Fruit fly (Drosophila melanogaster) whole organism, wandering third instar larva: Measurements from ENCODE around the gene Polr2J.

Experiments used
- Abd-B ChIP-seq: fragments of >200 bp; optimal IDR thresholded peaks from 2 replicates; lab custom pipeline; 2017; ENCODE audit warnings: missing biosample characterization, missing genetic modification characterization
- CG32264 ChIP-seq: fragments of 200-800 bp; sonication (Bioruptor generic); optimal IDR thresholded peaks from 2 replicates; lab custom pipeline; 2016; ENCODE audit warnings: missing biosample characterization, missing genetic modification characterization
- CG9705 ChIP-seq: fragments of 200-800 bp; sonication (Bioruptor generic); optimal IDR thresholded peaks from 2 replicates; lab custom pipeline; 2018; ENCODE audit warnings: missing biosample characterization, mild to moderate bottlenecking, missing genetic modification characterization
- CrebA ChIP-seq: fragments of 200-800 bp; sonication (Bioruptor generic); optimal IDR thresholded peaks from 2 replicates; lab custom pipeline; 2016; ENCODE audit warnings: missing biosample characterization, mild to moderate bottlenecking, missing genetic modification characterization, borderline replicate concordance
- Dfd ChIP-seq: fragments of >200 bp; optimal IDR thresholded peaks from 2 replicates; lab custom pipeline; 2017; ENCODE audit warnings: missing biosample characterization, missing genetic modification characterization
- Dif ChIP-seq: fragments of 200-275, 200-300 bp; sonication (Bioruptor generic); optimal IDR thresholded peaks from 2 replicates; lab custom pipeline; 2018; ENCODE audit warnings: missing biosample characterization, missing genetic modification characterization; ENCODE audit not compliant: partially characterized antibody
- GATAd ChIP-seq: sonication (Bioruptor generic); optimal IDR thresholded peaks from 2 replicates; lab custom pipeline; 2016; ENCODE audit warnings: missing biosample characterization, missing genetic modification characterization
- HLH106 ChIP-seq: fragments of 200-800 bp; optimal IDR thresholded peaks from 3 replicates; lab custom pipeline; 2019; ENCODE audit warnings: missing biosample characterization, mild to moderate bottlenecking, missing genetic modification characterization, moderate library complexity
- Hnf4 ChIP-seq: fragments of 200-800 bp; sonication (Bioruptor generic); optimal IDR thresholded peaks from 2 replicates; lab custom pipeline; 2016; ENCODE audit warnings: missing biosample characterization, mild to moderate bottlenecking, missing genetic modification characterization
- Hr78 ChIP-seq: fragments of >200 bp; optimal IDR thresholded peaks from 2 replicates; lab custom pipeline; 2017; ENCODE audit warnings: missing biosample characterization, missing genetic modification characterization
- Hr83 ChIP-seq: fragments of 200-300 bp; sonication (Bioruptor generic); optimal IDR thresholded peaks from 2 replicates; lab custom pipeline; 2016; ENCODE audit warnings: missing biosample characterization, mild to moderate bottlenecking, missing genetic modification characterization, moderate library complexity; ENCODE audit not compliant: poor library complexity, severe bottlenecking
- Jra ChIP-seq: sonication (Bioruptor generic); optimal IDR thresholded peaks from 2 replicates; lab custom pipeline; 2016; ENCODE audit warnings: missing biosample characterization, missing genetic modification characterization
- Mio ChIP-seq: sonication (Bioruptor generic); optimal IDR thresholded peaks from 2 replicates; lab custom pipeline; 2016; ENCODE audit warnings: missing biosample characterization, missing genetic modification characterization
- Myc ChIP-seq: fragments of >200 bp; optimal IDR thresholded peaks from 2 replicates; lab custom pipeline; 2017
- N ChIP-seq: fragments of >200 bp; optimal IDR thresholded peaks from 2 replicates; lab custom pipeline; 2018; ENCODE audit warnings: missing biosample characterization, missing external identifiers, missing genetic modification characterization
- OdsH ChIP-seq: fragments of 200-800 bp; sonication (Bioruptor generic); optimal IDR thresholded peaks from 2 replicates; lab custom pipeline; 2016; ENCODE audit warnings: missing biosample characterization, mild to moderate bottlenecking, missing genetic modification characterization
- Rel ChIP-seq, 2 experiments: fragments of 200-800 bp; sonication (Bioruptor generic) in 1 of 2; optimal IDR thresholded peaks; 2 replicates in 1 of 2; 3 replicates in 1 of 2; lab custom pipeline; 2016 to 2019; ENCODE audit warnings: mild to moderate bottlenecking in 2 of 2, missing biosample characterization in 2 of 2, missing genetic modification characterization in 2 of 2, moderate library complexity in 1 of 2
- Sp1 ChIP-seq: fragments of 200-800 bp; sonication (Bioruptor generic); optimal IDR thresholded peaks from 3 replicates; lab custom pipeline; 2019; ENCODE audit warnings: missing biosample characterization, mild to moderate bottlenecking, missing genetic modification characterization, moderate library complexity
- Vsx2 ChIP-seq: fragments of 200-300, 225-300 bp; sonication (Bioruptor generic); optimal IDR thresholded peaks from 2 replicates; lab custom pipeline; 2018; ENCODE audit warnings: missing biosample characterization, missing genetic modification characterization; ENCODE audit not compliant: partially characterized antibody
- br ChIP-seq: fragments of 200-800 bp; sonication (Bioruptor generic); optimal IDR thresholded peaks from 2 replicates; lab custom pipeline; 2016; ENCODE audit warnings: missing biosample characterization, missing genetic modification characterization
- brk ChIP-seq: fragments of 200-800 bp; sonication (Bioruptor generic); optimal IDR thresholded peaks from 2 replicates; lab custom pipeline; 2016; ENCODE audit warnings: missing biosample characterization, mild to moderate bottlenecking, missing genetic modification characterization
- dl ChIP-seq, 2 experiments: fragments of 175-275, 200-275 bp in 1 of 2; fragments of 200-275 bp in 1 of 2; sonication (Bioruptor generic); optimal IDR thresholded peaks; lab custom pipeline; 2018; ENCODE audit warnings: mild to moderate bottlenecking in 2 of 2, missing biosample characterization in 2 of 2, missing genetic modification characterization in 2 of 2, moderate library complexity in 2 of 2; ENCODE audit not compliant: partially characterized antibody in 2 of 2, insufficient read depth in 1 of 2
- dmrt93B ChIP-seq: fragments of 200-800 bp; sonication (Bioruptor generic); optimal IDR thresholded peaks from 2 replicates; lab custom pipeline; 2018; ENCODE audit warnings: missing biosample characterization, mild to moderate bottlenecking, missing genetic modification characterization
- dsf ChIP-seq: sonication (Bioruptor generic); optimal IDR thresholded peaks from 2 replicates; lab custom pipeline; 2016; ENCODE audit warnings: missing biosample characterization, missing genetic modification characterization, borderline replicate concordance
- ey ChIP-seq: fragments of 200-800 bp; sonication (Bioruptor generic); optimal IDR thresholded peaks from 2 replicates; lab custom pipeline; 2016; ENCODE audit warnings: missing biosample characterization, missing genetic modification characterization
- foxo ChIP-seq, 2 experiments: fragments of 200-800 bp; sonication (Bioruptor generic); optimal IDR thresholded peaks; 2 replicates in 1 of 2; 3 replicates in 1 of 2; lab custom pipeline; 2016 to 2017; ENCODE audit warnings: missing biosample characterization in 2 of 2, missing genetic modification characterization in 2 of 2
- fru ChIP-seq: fragments of 200-800 bp; sonication (Bioruptor generic); optimal IDR thresholded peaks from 3 replicates; lab custom pipeline; 2016; ENCODE audit warnings: missing biosample characterization, mild to moderate bottlenecking, missing genetic modification characterization
- h ChIP-seq: fragments of 200-800 bp; sonication (Bioruptor generic); optimal IDR thresholded peaks from 3 replicates; lab custom pipeline; 2016; ENCODE audit warnings: missing biosample characterization, mild to moderate bottlenecking, missing genetic modification characterization
- jim ChIP-seq: fragments of 175-275, 200-325 bp; sonication (Bioruptor generic); optimal IDR thresholded peaks from 2 replicates; lab custom pipeline; 2016; ENCODE audit warnings: missing biosample characterization, mild to moderate bottlenecking, missing genetic modification characterization
- lola ChIP-seq: fragments of >200 bp; optimal IDR thresholded peaks from 2 replicates; lab custom pipeline; 2017; ENCODE audit warnings: missing biosample characterization, missing genetic modification characterization
- pan ChIP-seq: fragments of >200 bp; optimal IDR thresholded peaks from 2 replicates; lab custom pipeline; 2017
- psq ChIP-seq: fragments of 200-800 bp; sonication (Bioruptor generic); optimal IDR thresholded peaks from 3 replicates; lab custom pipeline; 2017; ENCODE audit warnings: missing biosample characterization, mild to moderate bottlenecking, missing genetic modification characterization, moderate library complexity
- rgr ChIP-seq: fragments of 200-800 bp; sonication (Bioruptor generic); optimal IDR thresholded peaks from 3 replicates; lab custom pipeline; 2016; ENCODE audit warnings: missing biosample characterization, mild to moderate bottlenecking, missing genetic modification characterization
- sage ChIP-seq: fragments of 200-800 bp; sonication (Bioruptor generic); optimal IDR thresholded peaks from 2 replicates; lab custom pipeline; 2016; ENCODE audit warnings: missing biosample characterization, mild to moderate bottlenecking, missing genetic modification characterization
- sv ChIP-seq: fragments of 200-800 bp; sonication (Bioruptor generic); optimal IDR thresholded peaks from 3 replicates; lab custom pipeline; 2016; ENCODE audit warnings: missing biosample characterization, missing genetic modification characterization
- tai ChIP-seq: sonication (Bioruptor generic); optimal IDR thresholded peaks from 2 replicates; lab custom pipeline; 2016; ENCODE audit warnings: missing biosample characterization, missing genetic modification characterization
- usp ChIP-seq: fragments of >200 bp; optimal IDR thresholded peaks from 2 replicates; lab custom pipeline; 2017; ENCODE audit warnings: missing biosample characterization, missing genetic modification characterization
- woc ChIP-seq: sonication (Bioruptor generic); optimal IDR thresholded peaks from 2 replicates; lab custom pipeline; 2016; ENCODE audit warnings: missing biosample characterization, mild to moderate bottlenecking, missing genetic modification characterization

Polr2J gene

DNA sequence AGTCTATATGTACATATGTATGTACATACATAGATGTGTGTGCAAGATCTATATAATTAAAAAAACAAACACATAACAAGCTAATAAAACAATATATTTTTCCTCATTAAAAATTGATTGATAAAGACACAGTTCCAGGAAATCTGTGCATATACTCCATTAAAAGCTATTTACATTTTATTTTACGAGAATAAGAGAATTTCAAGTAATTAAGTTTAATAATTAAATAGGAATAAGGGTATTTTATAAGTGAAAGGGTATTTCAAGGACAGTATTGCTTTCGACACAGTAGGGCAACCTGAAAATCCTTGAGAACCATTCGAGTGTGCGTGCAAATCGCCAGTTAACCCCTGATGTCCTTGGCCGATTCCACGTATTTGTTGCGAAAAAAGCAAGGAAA is 42.4 kb upstream of the Polr2J start, which contains the start of gene CG5050:
Gene CG5050 (plus strand): TSS at position 301 of the 400 bp plus-strand sequence.
- TF ChIP-seq Hnf4 (GFP tag; lab: Kevin White, UChicago): no peak
- no peak for TF ChIP-seq Vsx2
- no peak for TF ChIP-seq ey (GFP tag; lab: Kevin White, UChicago)
- TF ChIP-seq Rel (GFP tag; optimal IDR thresholded peaks at IDR 0.05; lab: Kevin White, UChicago): no peak
- TF ChIP-seq Rel (tag; optimal IDR thresholded peaks at IDR 0.05; lab: Kevin White, UChicago): no peak
- no peak for TF ChIP-seq CG32264 (GFP tag; lab: Kevin White, UChicago)
- no peak for TF ChIP-seq usp (GFP tag; lab: Kevin White, UChicago)
- no peak for TF ChIP-seq h (GFP tag; lab: Kevin White, UChicago)
- TF ChIP-seq HLH106 (tag; lab: Kevin White, UChicago): no peak
- TF ChIP-seq GATAd (GFP tag; lab: Kevin White, UChicago): no peak
- no peak for TF ChIP-seq Hr78 (GFP tag; lab: Kevin White, UChicago)
- no peak for TF ChIP-seq Dif (GFP tag; lab: Kevin White, UChicago)
- TF ChIP-seq fru (GFP tag; lab: Kevin White, UChicago): no peak
- TF ChIP-seq sv: no peak
- TF ChIP-seq OdsH: no peak
- TF ChIP-seq lola (GFP tag; lab: Kevin White, UChicago): no peak
- TF ChIP-seq Abd-B: no peak
- TF ChIP-seq Hr83 (GFP tag; lab: Kevin White, UChicago): no peak
- no peak for TF ChIP-seq CG9705 (GFP tag; lab: Kevin White, UChicago)
- TF ChIP-seq foxo (GFP tag; optimal IDR thresholded peaks at IDR 0.05; lab: Kevin White, UChicago): no peak
- no peak for TF ChIP-seq Mio

DNA sequence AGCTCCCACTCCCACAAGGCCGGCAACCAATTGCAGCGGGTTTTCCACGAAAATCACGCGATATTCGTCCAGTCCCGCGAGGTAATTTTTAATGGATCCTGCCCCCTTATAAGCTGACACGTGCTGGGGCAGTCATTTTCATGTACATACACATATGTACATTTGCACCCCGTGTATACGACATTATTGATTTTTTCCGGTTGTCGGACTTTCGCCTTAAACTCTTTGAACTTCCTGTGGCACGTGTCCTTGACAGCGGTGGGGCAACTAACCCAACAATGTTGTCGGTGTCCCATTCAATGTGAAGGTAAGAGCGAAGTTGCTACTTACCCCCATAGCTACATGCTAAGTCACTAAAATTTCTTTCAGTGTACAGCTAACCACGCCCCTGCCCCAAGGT is 41.9 kb upstream of the Polr2J start:
- no peak for TF ChIP-seq lola (GFP tag; lab: Kevin White, UChicago)
- TF ChIP-seq Abd-B: no peak
- no peak for TF ChIP-seq GATAd (GFP tag; lab: Kevin White, UChicago)
- TF ChIP-seq OdsH: no peak
- no peak for TF ChIP-seq usp (GFP tag; lab: Kevin White, UChicago)
- TF ChIP-seq Myc (lab: Kevin White, UChicago): no peak
- TF ChIP-seq, all 38 proteins: peak for 0

DNA sequence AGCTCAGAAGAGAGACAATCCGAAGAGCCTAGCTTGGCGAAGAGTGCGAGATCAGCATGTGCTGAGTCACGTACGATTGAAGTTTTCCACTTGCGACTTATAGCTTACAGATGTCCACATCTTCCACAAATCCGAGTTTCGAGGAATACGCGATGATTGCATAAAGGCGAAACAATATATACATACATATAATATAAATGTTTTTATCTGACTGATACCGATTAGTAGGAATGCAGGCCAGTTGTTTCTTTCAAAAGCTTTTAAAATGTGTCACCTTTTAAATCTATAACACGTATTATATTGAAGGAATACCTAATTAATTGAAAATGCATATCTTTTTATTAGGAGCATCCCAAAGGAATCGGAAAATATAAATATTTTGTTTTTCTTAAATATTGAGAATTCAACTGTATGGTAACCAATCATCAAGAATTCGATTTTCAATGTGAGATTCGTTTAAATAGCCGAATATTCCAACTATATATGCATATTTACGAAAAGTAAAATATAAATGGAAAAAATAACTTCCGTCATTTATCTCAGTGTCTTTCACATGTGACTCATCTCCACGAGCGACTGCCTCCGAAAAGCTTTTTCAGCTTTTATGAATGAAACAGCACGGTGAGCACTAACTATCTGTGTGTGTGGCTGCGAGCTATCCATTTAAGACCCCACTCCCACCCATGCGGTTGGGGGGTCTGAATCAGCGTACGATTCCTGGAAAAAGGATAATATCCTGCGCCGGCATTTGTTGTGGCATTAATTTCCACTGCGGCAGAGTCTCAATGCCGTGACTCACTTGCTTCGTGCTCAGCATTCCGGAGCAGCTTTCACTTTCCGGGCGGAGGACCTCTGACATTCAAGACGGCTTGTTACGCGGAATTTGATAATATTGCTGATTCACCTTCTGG is 40.6 kb upstream of the Polr2J start:
- TF ChIP-seq Sp1 (GFP tag; lab: Kevin White, UChicago) (peak; percentile 75), dl (GFP tag; optimal IDR thresholded peaks at IDR 0.05; lab: Kevin White, UChicago; ENCODE audit: insufficient read depth in 1 of 2, partially characterized antibody in 2 of 2) (peak in 1 of 2 experiments; percentile 63), Myc (lab: Kevin White, UChicago) (no peak), Hnf4 (GFP tag; lab: Kevin White, UChicago) (peak; percentile 73), lola (GFP tag; lab: Kevin White, UChicago) (no peak), Vsx2 (no peak), Jra (peak; percentile 71), sage (no peak), usp (GFP tag; lab: Kevin White, UChicago) (no peak), dmrt93B (GFP tag; lab: Kevin White, UChicago) (peak; percentile 20), Hr83 (GFP tag; lab: Kevin White, UChicago) (no peak), Abd-B (no peak), CrebA (GFP tag; lab: Kevin White, UChicago) (no peak), psq (GFP tag; lab: Kevin White, UChicago) (peak; percentile 65), dsf (GFP tag; lab: Kevin White, UChicago) (no peak), woc (peak; percentile 47), h (GFP tag; lab: Kevin White, UChicago) (peak; percentile 82), rgr (peak; percentile 86), Hr78 (GFP tag; lab: Kevin White, UChicago) (no peak), HLH106 (tag; lab: Kevin White, UChicago) (peak; percentile 72), CG9705 (GFP tag; lab: Kevin White, UChicago) (peak; percentile 43), Dfd (no peak), foxo (GFP tag; optimal IDR thresholded peaks at IDR 0.05; lab: Kevin White, UChicago) (peak in 1 of 2 experiments; percentile 83), ey (GFP tag; lab: Kevin White, UChicago) (peak; percentile 77), Mio (no peak), tai (GFP tag; lab: Kevin White, UChicago) (peak; percentile 8), sv (peak; percentile 7), brk (GFP tag; lab: Kevin White, UChicago) (peak; percentile 3), Rel (GFP tag; optimal IDR thresholded peaks at IDR 0.05; lab: Kevin White, UChicago) (no peak), Rel (tag; optimal IDR thresholded peaks at IDR 0.05; lab: Kevin White, UChicago) (no peak), N (GFP tag; lab: Kevin White, UChicago) (no peak), GATAd (GFP tag; lab: Kevin White, UChicago) (no peak), Dif (GFP tag; lab: Kevin White, UChicago) (peak; percentile 32), fru (GFP tag; lab: Kevin White, UChicago) (peak; percentile 79), br (GFP tag; lab: Kevin White, UChicago) (peak; percentile 64), jim (GFP tag; lab: Kevin White, UChicago) (no peak), pan (no peak), CG32264 (GFP tag; lab: Kevin White, UChicago) (peak; percentile 27), OdsH (peak; percentile 78)
